Fruit fly (Drosophila melanogaster): Measurements from ENCODE around the gene twf.

The twf gene

DNA sequence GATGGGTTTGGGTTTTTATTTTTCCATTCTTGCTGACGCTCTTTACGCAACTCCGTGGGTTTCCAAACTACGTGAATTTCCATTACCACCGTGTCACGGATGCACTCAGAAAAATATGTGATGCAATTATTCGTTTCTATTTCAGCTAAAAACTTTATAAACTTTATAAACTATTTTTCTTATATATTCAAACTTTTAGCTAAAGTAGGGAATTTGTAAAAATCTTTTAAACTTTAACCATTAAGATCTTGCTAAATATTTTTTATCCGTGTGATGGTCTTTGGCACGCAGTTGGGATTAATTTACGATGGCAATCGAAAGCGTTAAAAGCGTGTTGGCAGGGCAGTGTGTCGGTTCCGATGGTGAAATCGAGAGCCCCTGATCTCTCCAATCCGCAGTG lies 27.0 kb upstream of the twf start:
- no peak for TF ChIP-seq pan (optimal IDR thresholded peaks at IDR 0.05)
- no peak for TF ChIP-seq dmrt93B (GFP tag; optimal IDR thresholded peaks at IDR 0.05)
- TF ChIP-seq Hr78 (GFP tag; optimal IDR thresholded peaks at IDR 0.05), result no peak
- TF ChIP-seq OdsH (GFP tag; optimal IDR thresholded peaks at IDR 0.05), result no peak
- no peak for TF ChIP-seq jim (GFP tag; optimal IDR thresholded peaks at IDR 0.05)
- TF ChIP-seq CrebA (GFP tag; optimal IDR thresholded peaks at IDR 0.05; ENCODE audit: borderline replicate concordance), result no peak
- TF ChIP-seq Dfd (GFP tag; optimal IDR thresholded peaks at IDR 0.05), result no peak
- TF ChIP-seq br (GFP tag; optimal IDR thresholded peaks at IDR 0.05), result no peak
- TF ChIP-seq fru (GFP tag; optimal IDR thresholded peaks at IDR 0.05), result no peak
- no peak for TF ChIP-seq HLH106 (tag; optimal IDR thresholded peaks at IDR 0.05)
- TF ChIP-seq dsf (GFP tag; optimal IDR thresholded peaks at IDR 0.05; ENCODE audit: borderline replicate concordance), result no peak
- no peak for TF ChIP-seq Abd-B (GFP tag; optimal IDR thresholded peaks at IDR 0.05)
- no peak for TF ChIP-seq Sp1 (GFP tag; optimal IDR thresholded peaks at IDR 0.05)
- no peak for TF ChIP-seq CG32264 (GFP tag; optimal IDR thresholded peaks at IDR 0.05)
- no peak for TF ChIP-seq sage (GFP tag; optimal IDR thresholded peaks at IDR 0.05)
- TF ChIP-seq psq (GFP tag; optimal IDR thresholded peaks at IDR 0.05), result no peak
- TF ChIP-seq usp (GFP tag; optimal IDR thresholded peaks at IDR 0.05), result no peak
- TF ChIP-seq woc (GFP tag; optimal IDR thresholded peaks at IDR 0.05), result no peak

DNA sequence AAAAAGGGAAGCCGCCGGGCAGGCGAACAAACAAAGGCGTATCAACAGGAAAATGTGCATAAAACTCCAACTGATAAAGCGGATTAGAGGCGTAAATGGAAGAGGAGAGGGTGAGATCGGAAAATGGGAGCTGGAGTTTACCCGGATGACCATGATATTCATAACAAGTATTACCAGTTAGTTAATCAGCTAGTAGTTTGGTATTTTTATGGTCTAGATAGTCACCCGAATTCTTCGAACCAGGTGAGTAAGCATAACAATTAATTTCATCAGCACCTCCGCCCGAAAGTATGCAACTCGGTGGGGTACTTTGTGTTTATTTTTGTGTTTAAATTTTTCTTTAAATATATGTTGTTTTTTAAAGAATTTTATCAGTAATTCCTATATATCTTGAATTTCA lies 26.5 kb upstream of the twf start:
- TF ChIP-seq usp (GFP tag; optimal IDR thresholded peaks at IDR 0.05), result no peak
- TF ChIP-seq Jra (GFP tag; optimal IDR thresholded peaks at IDR 0.05), result no peak

DNA sequence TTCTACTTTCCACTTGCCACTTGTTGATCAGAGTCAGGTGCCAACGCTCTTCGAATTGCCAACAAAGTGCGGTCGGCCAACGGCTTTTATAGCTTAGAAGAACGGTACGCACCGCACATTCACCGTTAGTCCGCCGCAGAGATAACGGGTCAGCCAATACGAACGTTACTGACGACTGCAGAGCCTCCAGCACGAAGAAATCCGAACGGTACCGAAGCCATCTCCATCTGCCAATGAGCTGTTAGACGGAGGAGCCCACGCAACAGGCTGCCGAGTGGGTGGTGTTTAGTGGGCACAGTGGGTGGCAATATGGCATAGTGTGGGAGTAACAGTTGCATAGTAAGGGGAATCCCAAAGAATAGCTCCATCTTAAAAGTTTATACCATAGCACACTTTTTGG lies 25.7 kb upstream of the twf start, which contains the start of gene CCHa1:
Gene CCHa1 (minus strand): TSS at position 44 of the 400 bp plus-strand sequence.
- no peak for TF ChIP-seq pan (optimal IDR thresholded peaks at IDR 0.05)
- TF ChIP-seq N (GFP tag; optimal IDR thresholded peaks at IDR 0.05), result no peak
- no peak for TF ChIP-seq Hnf4 (GFP tag; optimal IDR thresholded peaks at IDR 0.05)
- no peak for TF ChIP-seq foxo (GFP tag; optimal IDR thresholded peaks at IDR 0.05)
- no peak for TF ChIP-seq CG32264 (GFP tag; optimal IDR thresholded peaks at IDR 0.05)
- no peak for TF ChIP-seq rgr (GFP tag; optimal IDR thresholded peaks at IDR 0.05)
- TF ChIP-seq Jra (GFP tag; optimal IDR thresholded peaks at IDR 0.05), result no peak
- no peak for TF ChIP-seq fru (GFP tag; optimal IDR thresholded peaks at IDR 0.05)
- TF ChIP-seq tai (GFP tag; optimal IDR thresholded peaks at IDR 0.05), result no peak
- TF ChIP-seq Hr83 (GFP tag; optimal IDR thresholded peaks at IDR 0.05; ENCODE audit: poor library complexity, severe bottlenecking), result no peak
- no peak for TF ChIP-seq Rel (GFP tag; optimal IDR thresholded peaks at IDR 0.05)
- no peak for TF ChIP-seq Rel (tag; optimal IDR thresholded peaks at IDR 0.05)
- no peak for TF ChIP-seq OdsH (GFP tag; optimal IDR thresholded peaks at IDR 0.05)
- no peak for TF ChIP-seq Vsx2 (GFP tag; optimal IDR thresholded peaks at IDR 0.05; ENCODE audit: partially characterized antibody)
- no peak for TF ChIP-seq psq (GFP tag; optimal IDR thresholded peaks at IDR 0.05)
- TF ChIP-seq Sp1 (GFP tag; optimal IDR thresholded peaks at IDR 0.05), result no peak

DNA sequence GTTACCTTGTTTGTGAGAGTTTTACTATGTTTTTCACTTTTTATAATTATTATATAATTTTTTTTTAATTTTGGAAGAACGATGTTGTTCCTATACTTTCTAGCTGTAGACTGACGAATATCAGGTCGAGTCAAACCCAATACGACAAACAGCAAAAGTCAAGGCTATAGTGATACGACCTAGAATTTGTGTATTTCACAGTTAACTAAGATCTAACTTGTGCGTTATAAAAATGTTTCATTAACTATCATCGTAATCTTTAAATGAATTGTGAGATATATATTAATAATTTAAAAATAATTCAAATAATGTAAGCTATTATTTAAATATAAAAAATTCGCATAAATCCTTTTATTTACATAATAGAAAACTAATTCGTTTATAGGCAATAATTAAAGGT lies 24.5 kb upstream of the twf start, which contains the start of gene CG9920:
Gene CG9920 (minus strand): TSS at position 101 of the 400 bp plus-strand sequence.
- no peak for TF ChIP-seq woc (GFP tag; optimal IDR thresholded peaks at IDR 0.05)
- TF ChIP-seq Rel (GFP tag; optimal IDR thresholded peaks at IDR 0.05), result no peak
- TF ChIP-seq Rel (tag; optimal IDR thresholded peaks at IDR 0.05), result no peak
- TF ChIP-seq h (GFP tag; optimal IDR thresholded peaks at IDR 0.05), result no peak
- no peak for TF ChIP-seq ey (GFP tag; optimal IDR thresholded peaks at IDR 0.05)
- TF ChIP-seq CG32264 (GFP tag; optimal IDR thresholded peaks at IDR 0.05), result no peak
- TF ChIP-seq Jra (GFP tag; optimal IDR thresholded peaks at IDR 0.05), result no peak
- no peak for TF ChIP-seq usp (GFP tag; optimal IDR thresholded peaks at IDR 0.05)
- TF ChIP-seq dsf (GFP tag; optimal IDR thresholded peaks at IDR 0.05; ENCODE audit: borderline replicate concordance), result no peak
- no peak for TF ChIP-seq HLH106 (tag; optimal IDR thresholded peaks at IDR 0.05)
- no peak for TF ChIP-seq Hr78 (GFP tag; optimal IDR thresholded peaks at IDR 0.05)
- TF ChIP-seq GATAd (GFP tag; optimal IDR thresholded peaks at IDR 0.05), result no peak
- no peak for TF ChIP-seq fru (GFP tag; optimal IDR thresholded peaks at IDR 0.05)
- TF ChIP-seq dmrt93B (GFP tag; optimal IDR thresholded peaks at IDR 0.05), result no peak
- no peak for TF ChIP-seq Hr83 (GFP tag; optimal IDR thresholded peaks at IDR 0.05; ENCODE audit: poor library complexity, severe bottlenecking)
- TF ChIP-seq brk (GFP tag; optimal IDR thresholded peaks at IDR 0.05), result no peak
- TF ChIP-seq foxo (GFP tag; optimal IDR thresholded peaks at IDR 0.05), result no peak
- TF ChIP-seq N (GFP tag; optimal IDR thresholded peaks at IDR 0.05), result no peak
- no peak for TF ChIP-seq OdsH (GFP tag; optimal IDR thresholded peaks at IDR 0.05)
- TF ChIP-seq Dif (GFP tag; optimal IDR thresholded peaks at IDR 0.05; ENCODE audit: partially characterized antibody), result no peak
- no peak for TF ChIP-seq sage (GFP tag; optimal IDR thresholded peaks at IDR 0.05)
